Worm (Caenorhabditis elegans) whole organism, young adult: ENCODE results near the gene col-95.

ENCODE experiments used
- D2030.7 ChIP-seq: fragments of 200-800 bp; sonication (Bioruptor generic); IDR thresholded peaks from 2 replicates; pipeline ENCODE4 v1.3.6; 2022; ENCODE audit warnings: missing genetic modification reagents, missing genetic modification characterization, missing compliant biosample characterization
- F39B2.1 ChIP-seq: fragments of 200-800 bp; sonication (Bioruptor generic); IDR thresholded peaks from 2 replicates; pipeline ENCODE4 v1.3.6; 2022; ENCODE audit warnings: missing genetic modification reagents, missing genetic modification characterization, missing compliant biosample characterization

DNA sequence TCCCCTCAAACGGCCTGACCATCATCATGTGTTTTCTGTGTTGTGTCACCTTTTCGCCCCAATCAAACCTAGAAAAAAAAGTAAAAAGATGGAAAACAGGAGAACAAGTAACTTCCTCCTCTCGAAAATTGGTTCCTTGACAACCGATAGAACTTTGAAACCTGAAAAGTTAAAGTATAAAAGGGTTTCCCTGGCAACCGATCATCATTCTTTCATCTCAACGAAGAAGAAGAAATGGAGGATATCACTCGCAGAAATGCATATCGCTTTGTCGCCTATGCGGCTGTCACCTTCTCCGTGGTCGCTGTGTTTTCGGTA, at the start of gene col-95:
- TF ChIP-seq D2030.7 (no peak), F39B2.1 (GFP tag; lab: Robert Waterston, UW) (no peak)
